Worm (Caenorhabditis elegans): ENCODE measurements around the gene R10D12.10.

DNA sequence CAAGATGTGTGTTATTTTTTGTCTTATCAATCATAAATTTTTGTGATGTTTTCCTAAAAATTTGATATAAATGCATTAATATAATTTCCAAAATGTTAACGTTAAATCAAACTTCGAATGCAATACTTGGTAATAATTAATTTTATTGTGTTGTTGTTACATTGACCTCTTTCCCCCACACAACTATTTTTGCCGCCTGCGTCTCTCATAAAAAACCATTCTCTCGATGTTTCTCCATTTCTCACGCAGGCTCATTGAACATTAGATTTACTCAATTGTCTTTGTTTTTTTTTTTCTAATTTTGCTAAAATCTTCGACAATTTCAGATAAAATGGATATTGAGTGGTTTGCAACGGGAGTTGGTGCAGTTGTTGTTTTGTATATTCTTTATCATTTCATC is 52.0 kb downstream of the R10D12.10 start, which contains the start of gene stdh-1:
- TF ChIP-seq snpc-4 (GFP tag; optimal IDR thresholded peaks at IDR 0.05) = no peak
- TF ChIP-seq snpc-4 (tag; optimal IDR thresholded peaks at IDR 0.05) = no peak
- no peak for TF ChIP-seq zim-3 (tag; optimal IDR thresholded peaks at IDR 0.05)
- TF ChIP-seq hsf-1 (GFP tag; IDR thresholded peaks at IDR 0.05) = no peak
- no peak for TF ChIP-seq lin-40 (tag; optimal IDR thresholded peaks at IDR 0.05)
- no peak for TF ChIP-seq madf-10 (tag; optimal IDR thresholded peaks at IDR 0.05)
- no peak for TF ChIP-seq lag-1 (GFP tag; IDR thresholded peaks at IDR 0.05)
- TF ChIP-seq madf-6 (GFP tag; IDR thresholded peaks at IDR 0.05) = no peak
- TF ChIP-seq rec-8 (tag; optimal IDR thresholded peaks at IDR 0.05) = no peak
- TF ChIP-seq F52B5.7 (tag; optimal IDR thresholded peaks at IDR 0.05) = no peak
- TF ChIP-seq rcor-1 (GFP tag; IDR thresholded peaks at IDR 0.05) = no peak
- no peak for TF ChIP-seq F49E8.2 (tag; optimal IDR thresholded peaks at IDR 0.05; ENCODE audit: insufficient read depth)
- no peak for TF ChIP-seq dox-1 (GFP tag; IDR thresholded peaks at IDR 0.05)

Measured in whole organism, young adult.